Worm (Caenorhabditis elegans): ENCODE measurements around the gene F40G12.11.

The F40G12.11 gene

DNA sequence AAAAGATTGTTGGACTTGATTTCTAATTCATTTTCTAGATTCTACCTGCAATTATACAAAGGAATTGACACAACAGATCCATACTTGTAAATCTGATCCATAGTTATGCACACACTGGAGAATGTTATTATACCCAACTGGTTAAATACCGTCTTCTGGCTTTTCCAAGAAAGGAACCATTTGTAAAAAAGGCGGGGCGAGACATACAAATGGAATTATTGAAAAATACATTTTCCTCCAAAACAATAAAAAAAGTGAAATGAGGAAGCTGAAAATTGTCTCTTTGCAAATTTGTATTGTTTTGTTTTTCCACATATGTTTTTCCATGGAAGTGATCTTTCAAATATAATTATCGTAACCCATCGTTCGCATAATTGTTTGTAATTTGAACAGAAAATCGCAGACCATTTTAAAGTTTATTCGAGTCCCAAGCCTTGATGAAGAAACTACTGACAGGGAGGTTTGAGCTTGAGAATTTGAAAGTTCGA is 3.7 kb upstream of the F40G12.11 start, which contains the start of the genes srt-74 and F40G12.9:
srt-74 (minus strand) TSS at position 101 of the 488 bp plus-strand sequence.
F40G12.9 (plus strand) TSS at position 438 of the 488 bp plus-strand sequence.
- TF ChIP-seq nfya-1 (tag; optimal IDR thresholded peaks at IDR 0.05) (no peak), elt-2 (tag; optimal IDR thresholded peaks at IDR 0.05) (no peak), fax-1 (tag; optimal IDR thresholded peaks at IDR 0.05) (no peak), ceh-6 (GFP tag; optimal IDR thresholded peaks at IDR 0.05) (no peak), unc-3 (GFP tag; conservative IDR thresholded peaks at IDR 0.05) (no peak), unc-3 (tag; optimal IDR thresholded peaks at IDR 0.05) (no peak), unc-86 (tag; optimal IDR thresholded peaks at IDR 0.05) (no peak), gmeb-2 (tag; optimal IDR thresholded peaks at IDR 0.05) (no peak), zip-5 (tag; optimal IDR thresholded peaks at IDR 0.05) (no peak), elt-4 (tag; optimal IDR thresholded peaks at IDR 0.05) (no peak), hlh-15 (tag; optimal IDR thresholded peaks at IDR 0.05) (no peak), hlh-13 (GFP tag; optimal IDR thresholded peaks at IDR 0.05) (no peak), mec-3 (tag; optimal IDR thresholded peaks at IDR 0.05; ENCODE audit: borderline replicate concordance) (no peak), ceh-22 (tag; optimal IDR thresholded peaks at IDR 0.05) (no peak), pha-4 (tag; optimal IDR thresholded peaks at IDR 0.05) (no peak), pag-3 (tag; optimal IDR thresholded peaks at IDR 0.05; ENCODE audit: borderline replicate concordance) (no peak), ceh-2 (tag; optimal IDR thresholded peaks at IDR 0.05) (no peak), hlh-6 (tag; optimal IDR thresholded peaks at IDR 0.05) (no peak), K09A11.1 (tag; optimal IDR thresholded peaks at IDR 0.05; ENCODE audit: insufficient read depth) (no peak), sox-2 (GFP tag; IDR thresholded peaks at IDR 0.05) (no peak)

DNA sequence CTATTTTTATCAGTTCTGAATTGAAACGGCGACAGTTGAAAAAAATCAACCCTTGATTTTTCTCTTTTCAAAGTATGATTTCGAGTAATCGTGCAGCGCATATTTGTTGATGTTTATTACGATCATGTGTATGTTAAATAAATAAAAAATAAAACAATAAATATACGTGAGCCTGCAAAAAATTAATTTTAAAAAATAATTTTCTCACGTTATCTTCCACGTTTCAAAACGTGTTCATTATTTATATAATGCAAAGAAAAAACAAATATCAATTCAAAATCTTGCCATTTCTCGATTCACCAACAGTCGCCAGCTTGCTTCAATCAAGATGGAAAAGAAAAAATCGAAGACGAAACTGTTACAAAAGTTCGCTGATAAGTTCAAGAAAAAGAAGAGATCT is 2.7 kb upstream of the F40G12.11 start, which contains the start of gene F40G12.10:
F40G12.10 (plus strand) TSS at position 301 of the 400 bp plus-strand sequence.
- no peak for TF ChIP-seq ets-4 (tag; optimal IDR thresholded peaks at IDR 0.05)
- TF ChIP-seq syd-9 (tag; optimal IDR thresholded peaks at IDR 0.05): no peak
- no peak for TF ChIP-seq pros-1 (tag; optimal IDR thresholded peaks at IDR 0.05)
- TF ChIP-seq npax-4 (tag; optimal IDR thresholded peaks at IDR 0.05): no peak
- TF ChIP-seq madf-2 (tag; optimal IDR thresholded peaks at IDR 0.05): no peak
- TF ChIP-seq ttx-3 (tag; optimal IDR thresholded peaks at IDR 0.05): no peak
- TF ChIP-seq gmeb-2 (tag; optimal IDR thresholded peaks at IDR 0.05): no peak
- TF ChIP-seq dve-1 (tag; optimal IDR thresholded peaks at IDR 0.05): no peak
- no peak for TF ChIP-seq tbx-2 (tag; optimal IDR thresholded peaks at IDR 0.05)
- TF ChIP-seq ceh-2 (tag; optimal IDR thresholded peaks at IDR 0.05): no peak
- TF ChIP-seq rnt-1 (tag; optimal IDR thresholded peaks at IDR 0.05): no peak
- no peak for TF ChIP-seq ceh-34 (tag; optimal IDR thresholded peaks at IDR 0.05)

DNA sequence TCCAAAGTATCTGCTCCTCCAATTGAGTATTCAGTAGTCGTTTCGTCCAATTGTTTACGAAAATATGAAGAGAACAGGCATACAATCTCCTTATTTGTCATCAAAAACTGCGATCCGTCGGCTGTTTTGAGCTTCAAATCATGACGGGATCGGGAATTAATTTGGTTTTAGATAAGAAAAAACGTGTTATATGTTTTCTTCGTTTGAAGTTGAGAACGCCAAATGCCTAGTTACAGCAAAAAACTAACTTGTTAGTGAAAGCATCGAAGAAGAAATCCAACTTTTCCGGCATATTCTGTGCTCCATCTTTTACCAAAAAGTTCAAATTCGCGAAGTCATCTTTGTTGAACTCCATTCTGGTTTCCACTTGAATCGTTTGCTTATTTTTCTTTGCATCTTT is 3.4 kb downstream of the F40G12.11 start, which contains the start of gene F14D7.1:
F14D7.1 (minus strand) TSS at position 101 of the 400 bp plus-strand sequence.
- TF ChIP-seq eyg-1 (tag; optimal IDR thresholded peaks at IDR 0.05) (no peak), ceh-31 (tag; optimal IDR thresholded peaks at IDR 0.05) (no peak), nfya-1 (tag; optimal IDR thresholded peaks at IDR 0.05) (no peak), ahr-1 (tag; optimal IDR thresholded peaks at IDR 0.05) (no peak), nhr-232 (tag; optimal IDR thresholded peaks at IDR 0.05) (no peak)

DNA sequence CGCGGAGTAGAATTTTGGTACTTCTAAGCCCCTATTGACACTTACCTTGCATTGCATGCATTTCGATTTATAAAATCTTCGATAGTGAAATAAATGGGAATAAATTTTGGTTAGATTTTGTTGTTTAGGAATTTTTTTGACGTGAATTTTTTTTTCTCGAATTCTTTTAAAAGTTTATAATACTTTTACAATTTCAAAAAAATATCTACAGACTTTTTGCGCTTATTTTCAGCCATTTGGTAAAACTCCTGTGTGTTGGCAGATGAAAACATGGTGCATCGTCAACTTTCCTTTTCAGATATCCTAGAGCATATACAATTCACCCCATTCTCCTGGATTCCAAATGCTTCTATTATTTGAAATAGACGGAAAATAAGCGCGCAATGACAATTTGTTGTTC is 4.7 kb downstream of the F40G12.11 start, which contains the start of gene F14D7.18:
F14D7.18 (minus strand) TSS at position 101 of the 400 bp plus-strand sequence.
- no peak for TF ChIP-seq Y22D7AL.16 (tag; optimal IDR thresholded peaks at IDR 0.05)
- no peak for TF ChIP-seq unc-55 (GFP tag; optimal IDR thresholded peaks at IDR 0.05)
- no peak for TF ChIP-seq fax-1 (tag; optimal IDR thresholded peaks at IDR 0.05)
- TF ChIP-seq ztf-16 (tag; optimal IDR thresholded peaks at IDR 0.05): no peak
- TF ChIP-seq npax-4 (tag; optimal IDR thresholded peaks at IDR 0.05): no peak
- no peak for TF ChIP-seq ceh-31 (tag; optimal IDR thresholded peaks at IDR 0.05)
- TF ChIP-seq unc-3 (GFP tag; conservative IDR thresholded peaks at IDR 0.05): no peak
- TF ChIP-seq unc-3 (tag; optimal IDR thresholded peaks at IDR 0.05): no peak
- TF ChIP-seq pros-1 (tag; optimal IDR thresholded peaks at IDR 0.05): no peak
- TF ChIP-seq hlh-6 (tag; optimal IDR thresholded peaks at IDR 0.05): no peak
- no peak for TF ChIP-seq ref-2 (tag; optimal IDR thresholded peaks at IDR 0.05)
- no peak for TF ChIP-seq gmeb-2 (tag; optimal IDR thresholded peaks at IDR 0.05)
- TF ChIP-seq hlh-15 (tag; optimal IDR thresholded peaks at IDR 0.05): no peak
- TF ChIP-seq eyg-1 (tag; optimal IDR thresholded peaks at IDR 0.05): no peak
- no peak for TF ChIP-seq lin-11 (tag; optimal IDR thresholded peaks at IDR 0.05)
- no peak for TF ChIP-seq pax-1 (tag; optimal IDR thresholded peaks at IDR 0.05)
- no peak for TF ChIP-seq hlh-8 (tag; optimal IDR thresholded peaks at IDR 0.05)
- TF ChIP-seq T23F11.4 (GFP tag; optimal IDR thresholded peaks at IDR 0.05): no peak
- TF ChIP-seq sox-2 (GFP tag; IDR thresholded peaks at IDR 0.05): no peak

Data from whole organism, late embryonic.